Worm (Caenorhabditis elegans) whole organism, mixed stage, embryonic: Measurements from ENCODE around the gene srh-216.

Source experiments
- M03D4.4 ChIP-seq: sonication (generic microtip); optimal IDR thresholded peaks from 2 replicates; lab custom pipeline; 2017; ENCODE audit warnings: mild to moderate bottlenecking, missing genetic modification characterization, missing compliant biosample characterization
- bed-3 ChIP-seq: fragments of 200-800 bp; sonication (Bioruptor generic); optimal IDR thresholded peaks from 3 replicates; lab custom pipeline; 2018; ENCODE audit warnings: mild to moderate bottlenecking, missing genetic modification characterization, moderate library complexity, missing compliant biosample characterization
- blmp-1 ChIP-seq: fragments of 150-350 bp; optimal IDR thresholded peaks from 2 replicates; lab custom pipeline; 2014; ENCODE audit warnings: missing biosample characterization, missing genetic modification characterization
- ceh-39 ChIP-seq: fragments of 150-350 bp; optimal IDR thresholded peaks from 2 replicates; lab custom pipeline; 2014; ENCODE audit warnings: missing biosample characterization, missing genetic modification characterization
- ceh-43 ChIP-seq: fragments of 200-800 bp; sonication (Bioruptor generic); optimal IDR thresholded peaks from 2 replicates; lab custom pipeline; 2018; ENCODE audit warnings: mild to moderate bottlenecking, missing genetic modification characterization, moderate library complexity, missing compliant biosample characterization
- ceh-83 ChIP-seq: fragments of 200-800 bp; sonication (Bioruptor generic); optimal IDR thresholded peaks from 2 replicates; lab custom pipeline; 2018; ENCODE audit warnings: mild to moderate bottlenecking, missing genetic modification characterization, missing compliant biosample characterization
- ces-1 ChIP-seq: fragments of 150-350 bp; optimal IDR thresholded peaks from 2 replicates; lab custom pipeline; 2014; ENCODE audit warnings: missing biosample characterization, missing genetic modification reagents, missing genetic modification characterization
- cnd-1 ChIP-seq: fragments of 200-800 bp; sonication (Bioruptor generic); optimal IDR thresholded peaks from 2 replicates; lab custom pipeline; 2018; ENCODE audit warnings: mild to moderate bottlenecking, missing genetic modification characterization, missing compliant biosample characterization
- drap-1 ChIP-seq: fragments of 200-800 bp; sonication (Bioruptor generic); optimal IDR thresholded peaks from 3 replicates; lab custom pipeline; 2018; ENCODE audit warnings: mild to moderate bottlenecking, missing genetic modification characterization, missing compliant biosample characterization
- elt-1 ChIP-seq: sonication (generic microtip); optimal IDR thresholded peaks from 2 replicates; lab custom pipeline; 2017; ENCODE audit warnings: missing genetic modification characterization, mild to moderate bottlenecking, missing compliant biosample characterization, antibody characterized with exemption, moderate library complexity, borderline replicate concordance; ENCODE audit not compliant: insufficient read depth
- elt-3 ChIP-seq: fragments of 150-350 bp; optimal IDR thresholded peaks from 2 replicates; lab custom pipeline; 2014; ENCODE audit warnings: missing biosample characterization, missing genetic modification characterization
- flh-1 ChIP-seq: fragments of 200-800 bp; sonication (Bioruptor generic); optimal IDR thresholded peaks from 2 replicates; lab custom pipeline; 2018; ENCODE audit warnings: mild to moderate bottlenecking, missing genetic modification characterization, moderate library complexity, missing compliant biosample characterization
- ham-2 ChIP-seq: fragments of 200-800 bp; sonication (Bioruptor generic); optimal IDR thresholded peaks from 2 replicates; lab custom pipeline; 2018; ENCODE audit warnings: mild to moderate bottlenecking, missing genetic modification characterization, missing compliant biosample characterization
- hlh-1 ChIP-seq: fragments of 150-350 bp; optimal IDR thresholded peaks from 2 replicates; lab custom pipeline; 2014; ENCODE audit warnings: missing biosample characterization, missing genetic modification reagents, missing genetic modification characterization
- lin-13 ChIP-seq: fragments of 150-350 bp; optimal IDR thresholded peaks from 2 replicates; lab custom pipeline; 2014; ENCODE audit warnings: missing biosample characterization, missing genetic modification characterization
- lin-32 ChIP-seq: fragments of 200-800 bp; sonication (Bioruptor generic); optimal IDR thresholded peaks from 2 replicates; lab custom pipeline; 2018; ENCODE audit warnings: mild to moderate bottlenecking, missing genetic modification characterization, missing compliant biosample characterization
- lsy-2 ChIP-seq: fragments of 150-350 bp; optimal IDR thresholded peaks from 2 replicates; lab custom pipeline; 2014; ENCODE audit warnings: missing biosample characterization, missing genetic modification characterization
- mab-5 ChIP-seq: fragments of 150-350 bp; optimal IDR thresholded peaks from 2 replicates; lab custom pipeline; 2014; ENCODE audit warnings: missing biosample characterization, missing genetic modification characterization
- mep-1 ChIP-seq: fragments of 150-350 bp; optimal IDR thresholded peaks from 2 replicates; lab custom pipeline; 2017; ENCODE audit warnings: missing biosample characterization, missing genetic modification reagents, missing genetic modification characterization, inconsistent platforms
- mls-2 ChIP-seq: sonication (generic microtip); optimal IDR thresholded peaks from 2 replicates; lab custom pipeline; 2016; ENCODE audit warnings: mild to moderate bottlenecking, missing genetic modification characterization, moderate library complexity, missing compliant biosample characterization
- nhr-12 ChIP-seq: fragments of 150-350 bp; optimal IDR thresholded peaks from 2 replicates; lab custom pipeline; 2014; ENCODE audit warnings: missing biosample characterization, missing genetic modification characterization
- nhr-2 ChIP-seq: fragments of 150-350 bp; optimal IDR thresholded peaks from 2 replicates; lab custom pipeline; 2014; ENCODE audit warnings: missing biosample characterization, missing genetic modification characterization
- nhr-237 ChIP-seq: fragments of 150-350 bp; optimal IDR thresholded peaks from 2 replicates; lab custom pipeline; 2014; ENCODE audit warnings: missing biosample characterization, missing genetic modification characterization
- nhr-28 ChIP-seq: fragments of 150-350 bp; optimal IDR thresholded peaks from 2 replicates; lab custom pipeline; 2014; ENCODE audit warnings: missing biosample characterization, missing genetic modification characterization
- nhr-76 ChIP-seq: sonication (generic microtip); optimal IDR thresholded peaks from 2 replicates; lab custom pipeline; 2017; ENCODE audit warnings: missing biosample characterization, missing genetic modification characterization
- pha-4 ChIP-seq: fragments of 150-350 bp; optimal IDR thresholded peaks from 2 replicates; lab custom pipeline; 2018; ENCODE audit warnings: missing biosample characterization, missing genetic modification reagents, missing genetic modification characterization
- sem-2 ChIP-seq: fragments of 200-800 bp; sonication (Bioruptor generic); optimal IDR thresholded peaks from 2 replicates; lab custom pipeline; 2018; ENCODE audit warnings: mild to moderate bottlenecking, missing genetic modification characterization, missing compliant biosample characterization
- snpc-4 ChIP-seq: fragments of 150-350 bp; optimal IDR thresholded peaks from 2 replicates; lab custom pipeline; 2014; ENCODE audit warnings: missing biosample characterization, missing genetic modification characterization
- sptf-1 ChIP-seq: sonication (generic microtip); optimal IDR thresholded peaks from 2 replicates; lab custom pipeline; 2017; ENCODE audit warnings: mild to moderate bottlenecking, missing genetic modification characterization, moderate library complexity, missing compliant biosample characterization
- tbx-8 ChIP-seq: fragments of 200-800 bp; sonication (Bioruptor generic); optimal IDR thresholded peaks from 2 replicates; lab custom pipeline; 2018; ENCODE audit warnings: mild to moderate bottlenecking, missing genetic modification characterization, moderate library complexity, missing compliant biosample characterization
- unc-120 ChIP-seq: sonication (generic microtip); optimal IDR thresholded peaks from 2 replicates; lab custom pipeline; 2017; ENCODE audit warnings: missing genetic modification characterization, missing compliant biosample characterization; ENCODE audit not compliant: poor library complexity, severe bottlenecking
- unc-39 ChIP-seq: fragments of 150-350 bp; optimal IDR thresholded peaks from 2 replicates; lab custom pipeline; 2014; ENCODE audit warnings: missing biosample characterization, missing genetic modification characterization
- unc-62 ChIP-seq: fragments of 150-350 bp; optimal IDR thresholded peaks from 2 replicates; lab custom pipeline; 2014; ENCODE audit warnings: missing biosample characterization, missing genetic modification reagents, missing genetic modification characterization
- zip-8 ChIP-seq: fragments of 150-350 bp; optimal IDR thresholded peaks from 2 replicates; lab custom pipeline; 2014; ENCODE audit warnings: missing biosample characterization, missing genetic modification characterization
- ztf-11 ChIP-seq: fragments of 150-350 bp; optimal IDR thresholded peaks from 2 replicates; lab custom pipeline; 2014; ENCODE audit warnings: missing biosample characterization, missing genetic modification characterization

The srh-216 gene

ce11 chrV:16804795-16805194 lies 22.6 kb downstream of the srh-216 start:
- TF ChIP-seq zip-8 (tag; lab: Kevin White, UChicago): no peak
- TF ChIP-seq sem-2: no peak
- no peak for TF ChIP-seq nhr-237 (tag; lab: Kevin White, UChicago)
- no peak for TF ChIP-seq drap-1 (GFP tag; lab: Kevin White, UChicago)
- TF ChIP-seq nhr-2 (tag; lab: Kevin White, UChicago): no peak
- TF ChIP-seq unc-39 (tag; lab: Kevin White, UChicago): no peak
- no peak for TF ChIP-seq ces-1 (GFP tag; lab: Kevin White, UChicago)
- no peak for TF ChIP-seq tbx-8 (GFP tag; lab: Kevin White, UChicago)
- no peak for TF ChIP-seq nhr-12 (tag; lab: Kevin White, UChicago)
- no peak for TF ChIP-seq unc-62 (GFP tag; lab: Kevin White, UChicago)
- no peak for TF ChIP-seq ceh-43 (GFP tag; lab: Kevin White, UChicago)
- no peak for TF ChIP-seq elt-3
- no peak for TF ChIP-seq elt-1 (tag; lab: Kevin White, UChicago)
- no peak for TF ChIP-seq sptf-1 (tag; lab: Kevin White, UChicago)
- no peak for TF ChIP-seq lin-32 (GFP tag; lab: Kevin White, UChicago)
- no peak for TF ChIP-seq ceh-83 (GFP tag; lab: Kevin White, UChicago)
- TF ChIP-seq, all 35 proteins: peak for 0

- TF ChIP-seq hlh-1 (tag; lab: Kevin White, UChicago) (no peak), unc-120 (no peak), ces-1 (GFP tag; lab: Kevin White, UChicago) (no peak), mls-2 (tag; lab: Kevin White, UChicago) (no peak), snpc-4 (no peak), ztf-11 (tag; lab: Kevin White, UChicago) (no peak), ceh-83 (GFP tag; lab: Kevin White, UChicago) (no peak), blmp-1 (tag; lab: Kevin White, UChicago) (no peak), lin-13 (tag; lab: Kevin White, UChicago) (no peak), lsy-2 (tag; lab: Kevin White, UChicago) (no peak), nhr-237 (tag; lab: Kevin White, UChicago) (no peak), mab-5 (tag; lab: Kevin White, UChicago) (no peak), elt-1 (tag; lab: Kevin White, UChicago) (no peak), tbx-8 (GFP tag; lab: Kevin White, UChicago) (no peak), nhr-12 (tag; lab: Kevin White, UChicago) (no peak), flh-1 (GFP tag; lab: Kevin White, UChicago) (no peak), zip-8 (tag; lab: Kevin White, UChicago) (no peak)
Measured at ce11 chrV:16802572-16802971, 24.8 kb downstream of the srh-216 start, which contains the start of gene cand-1. Gene cand-1, plus strand, starts transcription at chrV:16802872.

- TF ChIP-seq ceh-43 (GFP tag; lab: Kevin White, UChicago): no peak
- TF ChIP-seq lin-32 (GFP tag; lab: Kevin White, UChicago): no peak
- TF ChIP-seq zip-8 (tag; lab: Kevin White, UChicago): peak; percentile 10
- no peak for TF ChIP-seq ces-1 (GFP tag; lab: Kevin White, UChicago)
- no peak for TF ChIP-seq cnd-1
- no peak for TF ChIP-seq lin-13 (tag; lab: Kevin White, UChicago)
- TF ChIP-seq ceh-39 (tag; lab: Kevin White, UChicago): peak; percentile 62
- no peak for TF ChIP-seq nhr-28
- TF ChIP-seq blmp-1 (tag; lab: Kevin White, UChicago): no peak
- TF ChIP-seq lsy-2 (tag; lab: Kevin White, UChicago): no peak
Measured at ce11 chrV:16800484-16800883, 26.9 kb downstream of the srh-216 start.

- TF ChIP-seq ceh-43 (GFP tag; lab: Kevin White, UChicago) (no peak), bed-3 (GFP tag; lab: Kevin White, UChicago) (no peak), lsy-2 (tag; lab: Kevin White, UChicago) (peak; percentile 52), unc-62 (GFP tag; lab: Kevin White, UChicago) (no peak), nhr-76 (tag; lab: Kevin White, UChicago) (no peak), lin-32 (GFP tag; lab: Kevin White, UChicago) (no peak), snpc-4 (no peak), elt-3 (no peak), nhr-12 (tag; lab: Kevin White, UChicago) (no peak), pha-4 (tag; lab: Kevin White, UChicago) (peak; percentile 47), zip-8 (tag; lab: Kevin White, UChicago) (no peak), tbx-8 (GFP tag; lab: Kevin White, UChicago) (no peak), M03D4.4 (tag; lab: Kevin White, UChicago) (no peak), nhr-28 (no peak), mep-1 (tag; lab: Kevin White, UChicago) (peak; percentile 15), mab-5 (tag; lab: Kevin White, UChicago) (no peak), unc-120 (no peak), sem-2 (no peak), lin-13 (tag; lab: Kevin White, UChicago) (peak; percentile 65), hlh-1 (tag; lab: Kevin White, UChicago) (no peak), cnd-1 (no peak), nhr-2 (tag; lab: Kevin White, UChicago) (no peak), ztf-11 (tag; lab: Kevin White, UChicago) (no peak), unc-39 (tag; lab: Kevin White, UChicago) (no peak), ceh-83 (GFP tag; lab: Kevin White, UChicago) (no peak), blmp-1 (tag; lab: Kevin White, UChicago) (no peak), nhr-237 (tag; lab: Kevin White, UChicago) (no peak), drap-1 (GFP tag; lab: Kevin White, UChicago) (peak; percentile 30), ces-1 (GFP tag; lab: Kevin White, UChicago) (peak; percentile 23), ham-2 (GFP tag; lab: Kevin White, UChicago) (no peak), ceh-39 (tag; lab: Kevin White, UChicago) (no peak), mls-2 (tag; lab: Kevin White, UChicago) (no peak), sptf-1 (tag; lab: Kevin White, UChicago) (no peak), flh-1 (GFP tag; lab: Kevin White, UChicago) (no peak), elt-1 (tag; lab: Kevin White, UChicago) (no peak)
Measured at ce11 chrV:16794828-16795354, 32.5 kb downstream of the srh-216 start, which contains the start of the genes ctps-1 and pus-1. Gene ctps-1, plus strand, starts transcription at chrV:16794878. Gene pus-1, minus strand, starts transcription at chrV:16794952.
